Fruit fly (Drosophila melanogaster) whole organism, wandering third instar larva: Measurements from ENCODE around the gene ninaA.

Source experiments
- CG32264 ChIP-seq: fragments of 200-800 bp; sonication (Bioruptor generic); optimal IDR thresholded peaks from 2 replicates; lab custom pipeline; 2016; ENCODE audit warnings: missing biosample characterization, missing genetic modification characterization
- CG9705 ChIP-seq: fragments of 200-800 bp; sonication (Bioruptor generic); optimal IDR thresholded peaks from 2 replicates; lab custom pipeline; 2018; ENCODE audit warnings: missing biosample characterization, mild to moderate bottlenecking, missing genetic modification characterization
- CrebA ChIP-seq: fragments of 200-800 bp; sonication (Bioruptor generic); optimal IDR thresholded peaks from 2 replicates; lab custom pipeline; 2016; ENCODE audit warnings: missing biosample characterization, mild to moderate bottlenecking, missing genetic modification characterization, borderline replicate concordance
- Dfd ChIP-seq: fragments of >200 bp; optimal IDR thresholded peaks from 2 replicates; lab custom pipeline; 2017; ENCODE audit warnings: missing biosample characterization, missing genetic modification characterization
- Dif ChIP-seq: fragments of 200-275, 200-300 bp; sonication (Bioruptor generic); optimal IDR thresholded peaks from 2 replicates; lab custom pipeline; 2018; ENCODE audit warnings: missing biosample characterization, missing genetic modification characterization; ENCODE audit not compliant: partially characterized antibody
- GATAd ChIP-seq: sonication (Bioruptor generic); optimal IDR thresholded peaks from 2 replicates; lab custom pipeline; 2016; ENCODE audit warnings: missing biosample characterization, missing genetic modification characterization
- HLH106 ChIP-seq: fragments of 200-800 bp; optimal IDR thresholded peaks from 3 replicates; lab custom pipeline; 2019; ENCODE audit warnings: missing biosample characterization, mild to moderate bottlenecking, missing genetic modification characterization, moderate library complexity
- Hnf4 ChIP-seq: fragments of 200-800 bp; sonication (Bioruptor generic); optimal IDR thresholded peaks from 2 replicates; lab custom pipeline; 2016; ENCODE audit warnings: missing biosample characterization, mild to moderate bottlenecking, missing genetic modification characterization
- Hr78 ChIP-seq: fragments of >200 bp; optimal IDR thresholded peaks from 2 replicates; lab custom pipeline; 2017; ENCODE audit warnings: missing biosample characterization, missing genetic modification characterization
- Jra ChIP-seq: sonication (Bioruptor generic); optimal IDR thresholded peaks from 2 replicates; lab custom pipeline; 2016; ENCODE audit warnings: missing biosample characterization, missing genetic modification characterization
- Mio ChIP-seq: sonication (Bioruptor generic); optimal IDR thresholded peaks from 2 replicates; lab custom pipeline; 2016; ENCODE audit warnings: missing biosample characterization, missing genetic modification characterization
- Myc ChIP-seq: fragments of >200 bp; optimal IDR thresholded peaks from 2 replicates; lab custom pipeline; 2017
- N ChIP-seq: fragments of >200 bp; optimal IDR thresholded peaks from 2 replicates; lab custom pipeline; 2018; ENCODE audit warnings: missing biosample characterization, missing external identifiers, missing genetic modification characterization
- OdsH ChIP-seq: fragments of 200-800 bp; sonication (Bioruptor generic); optimal IDR thresholded peaks from 2 replicates; lab custom pipeline; 2016; ENCODE audit warnings: missing biosample characterization, mild to moderate bottlenecking, missing genetic modification characterization
- Rel ChIP-seq, 2 experiments: fragments of 200-800 bp; sonication (Bioruptor generic) in 1 of 2; optimal IDR thresholded peaks; 2 replicates in 1 of 2; 3 replicates in 1 of 2; lab custom pipeline; 2016 to 2019; ENCODE audit warnings: mild to moderate bottlenecking in 2 of 2, missing biosample characterization in 2 of 2, missing genetic modification characterization in 2 of 2, moderate library complexity in 1 of 2
- Vsx2 ChIP-seq: fragments of 200-300, 225-300 bp; sonication (Bioruptor generic); optimal IDR thresholded peaks from 2 replicates; lab custom pipeline; 2018; ENCODE audit warnings: missing biosample characterization, missing genetic modification characterization; ENCODE audit not compliant: partially characterized antibody
- br ChIP-seq: fragments of 200-800 bp; sonication (Bioruptor generic); optimal IDR thresholded peaks from 2 replicates; lab custom pipeline; 2016; ENCODE audit warnings: missing biosample characterization, missing genetic modification characterization
- brk ChIP-seq: fragments of 200-800 bp; sonication (Bioruptor generic); optimal IDR thresholded peaks from 2 replicates; lab custom pipeline; 2016; ENCODE audit warnings: missing biosample characterization, mild to moderate bottlenecking, missing genetic modification characterization
- dl ChIP-seq, 2 experiments: fragments of 175-275, 200-275 bp in 1 of 2; fragments of 200-275 bp in 1 of 2; sonication (Bioruptor generic); optimal IDR thresholded peaks; lab custom pipeline; 2018; ENCODE audit warnings: mild to moderate bottlenecking in 2 of 2, missing biosample characterization in 2 of 2, missing genetic modification characterization in 2 of 2, moderate library complexity in 2 of 2; ENCODE audit not compliant: partially characterized antibody in 2 of 2, insufficient read depth in 1 of 2
- dmrt93B ChIP-seq: fragments of 200-800 bp; sonication (Bioruptor generic); optimal IDR thresholded peaks from 2 replicates; lab custom pipeline; 2018; ENCODE audit warnings: missing biosample characterization, mild to moderate bottlenecking, missing genetic modification characterization
- ey ChIP-seq: fragments of 200-800 bp; sonication (Bioruptor generic); optimal IDR thresholded peaks from 2 replicates; lab custom pipeline; 2016; ENCODE audit warnings: missing biosample characterization, missing genetic modification characterization
- foxo ChIP-seq, 2 experiments: fragments of 200-800 bp; sonication (Bioruptor generic); optimal IDR thresholded peaks; 2 replicates in 1 of 2; 3 replicates in 1 of 2; lab custom pipeline; 2016 to 2017; ENCODE audit warnings: missing biosample characterization in 2 of 2, missing genetic modification characterization in 2 of 2
- fru ChIP-seq: fragments of 200-800 bp; sonication (Bioruptor generic); optimal IDR thresholded peaks from 3 replicates; lab custom pipeline; 2016; ENCODE audit warnings: missing biosample characterization, mild to moderate bottlenecking, missing genetic modification characterization
- h ChIP-seq: fragments of 200-800 bp; sonication (Bioruptor generic); optimal IDR thresholded peaks from 3 replicates; lab custom pipeline; 2016; ENCODE audit warnings: missing biosample characterization, mild to moderate bottlenecking, missing genetic modification characterization
- lola ChIP-seq: fragments of >200 bp; optimal IDR thresholded peaks from 2 replicates; lab custom pipeline; 2017; ENCODE audit warnings: missing biosample characterization, missing genetic modification characterization
- pan ChIP-seq: fragments of >200 bp; optimal IDR thresholded peaks from 2 replicates; lab custom pipeline; 2017
- psq ChIP-seq: fragments of 200-800 bp; sonication (Bioruptor generic); optimal IDR thresholded peaks from 3 replicates; lab custom pipeline; 2017; ENCODE audit warnings: missing biosample characterization, mild to moderate bottlenecking, missing genetic modification characterization, moderate library complexity
- rgr ChIP-seq: fragments of 200-800 bp; sonication (Bioruptor generic); optimal IDR thresholded peaks from 3 replicates; lab custom pipeline; 2016; ENCODE audit warnings: missing biosample characterization, mild to moderate bottlenecking, missing genetic modification characterization
- sage ChIP-seq: fragments of 200-800 bp; sonication (Bioruptor generic); optimal IDR thresholded peaks from 2 replicates; lab custom pipeline; 2016; ENCODE audit warnings: missing biosample characterization, mild to moderate bottlenecking, missing genetic modification characterization
- tai ChIP-seq: sonication (Bioruptor generic); optimal IDR thresholded peaks from 2 replicates; lab custom pipeline; 2016; ENCODE audit warnings: missing biosample characterization, missing genetic modification characterization
- usp ChIP-seq: fragments of >200 bp; optimal IDR thresholded peaks from 2 replicates; lab custom pipeline; 2017; ENCODE audit warnings: missing biosample characterization, missing genetic modification characterization
- woc ChIP-seq: sonication (Bioruptor generic); optimal IDR thresholded peaks from 2 replicates; lab custom pipeline; 2016; ENCODE audit warnings: missing biosample characterization, mild to moderate bottlenecking, missing genetic modification characterization

The ninaA gene

DNA sequence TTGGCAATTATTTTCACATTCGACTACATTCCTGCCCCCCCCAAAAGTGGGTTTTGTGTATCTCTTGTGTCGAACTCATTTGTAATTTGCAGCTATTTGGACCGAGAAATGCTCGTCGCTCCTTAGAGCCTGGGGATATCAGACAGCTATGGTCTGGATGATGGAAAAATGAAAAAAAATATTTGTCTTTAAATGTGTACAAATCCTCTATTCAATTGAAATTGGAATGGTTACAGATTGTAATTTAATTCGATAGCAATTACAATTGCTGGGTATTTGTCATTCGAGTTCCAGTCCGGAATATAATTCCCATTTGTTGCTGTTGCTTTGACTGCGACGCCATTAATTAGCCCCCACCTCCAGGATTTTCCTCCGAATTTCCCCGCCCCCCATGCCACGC lies 12.7 kb downstream of the ninaA start:
- TF ChIP-seq ey = no peak
- no peak for TF ChIP-seq Rel (GFP tag; optimal IDR thresholded peaks at IDR 0.05; lab: Kevin White, UChicago)
- TF ChIP-seq Rel (tag; optimal IDR thresholded peaks at IDR 0.05; lab: Kevin White, UChicago) = no peak
- TF ChIP-seq brk = no peak
- TF ChIP-seq woc (GFP tag; lab: Kevin White, UChicago) = no peak
- TF ChIP-seq GATAd (GFP tag; lab: Kevin White, UChicago) = no peak
- TF ChIP-seq rgr (GFP tag; lab: Kevin White, UChicago) = no peak
- TF ChIP-seq pan (lab: Kevin White, UChicago) = no peak
- TF ChIP-seq usp (GFP tag; lab: Kevin White, UChicago) = no peak
- no peak for TF ChIP-seq tai (GFP tag; lab: Kevin White, UChicago)
- TF ChIP-seq Jra (GFP tag; lab: Kevin White, UChicago) = no peak
- no peak for TF ChIP-seq lola
- TF ChIP-seq CG32264 (GFP tag; lab: Kevin White, UChicago) = no peak

DNA sequence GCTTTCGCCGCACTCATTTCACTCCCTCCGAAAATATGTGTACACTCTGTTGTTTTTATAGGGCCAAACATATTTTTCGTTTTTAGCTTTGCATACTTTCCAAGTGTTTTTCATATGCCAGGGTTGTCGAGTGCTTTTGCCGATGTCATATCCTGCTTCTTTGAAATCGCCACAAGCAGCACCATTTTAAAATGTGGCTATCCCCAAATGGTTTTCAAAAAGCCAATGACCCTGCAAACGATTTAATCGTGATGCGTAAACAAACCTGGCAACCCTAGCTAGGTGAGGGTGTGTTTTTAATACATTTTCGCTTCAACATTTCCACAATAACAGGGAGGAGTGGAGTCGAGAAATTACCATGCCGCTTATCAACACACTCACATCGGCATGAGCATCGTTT lies 15.4 kb downstream of the ninaA start:
- peak; percentile 2 for TF ChIP-seq HLH106
- TF ChIP-seq foxo (GFP tag; optimal IDR thresholded peaks at IDR 0.05; lab: Kevin White, UChicago) = peak in 1 of 2 experiments; percentile 11
- TF ChIP-seq ey = no peak
- TF ChIP-seq fru (GFP tag; lab: Kevin White, UChicago) = peak; percentile 2
- TF ChIP-seq rgr (GFP tag; lab: Kevin White, UChicago) = no peak
- TF ChIP-seq Hr78 (GFP tag; lab: Kevin White, UChicago) = no peak

DNA sequence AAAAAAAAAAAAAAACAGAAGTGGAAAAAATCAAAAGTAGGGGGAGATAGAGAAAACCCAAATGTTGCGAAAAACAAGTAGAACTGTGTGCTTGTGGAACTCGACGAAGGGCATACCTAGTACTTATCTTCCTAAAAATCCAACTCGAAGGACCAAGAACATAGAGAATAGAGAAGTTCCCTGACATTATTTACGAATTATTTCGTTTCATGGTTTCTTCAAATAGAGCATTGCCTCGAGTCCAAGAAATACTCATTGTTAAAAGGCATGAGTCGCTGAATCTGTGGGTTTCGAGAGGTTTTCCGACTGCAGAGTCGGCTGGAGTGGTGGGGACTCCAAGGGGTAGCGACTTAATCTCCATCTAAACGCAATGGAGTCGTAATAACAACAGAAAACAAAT lies 16.1 kb downstream of the ninaA start:
- TF ChIP-seq OdsH (GFP tag; lab: Kevin White, UChicago) (no peak), N (no peak), Myc (lab: Kevin White, UChicago) (no peak), Dfd (GFP tag; lab: Kevin White, UChicago) (no peak), h (GFP tag; lab: Kevin White, UChicago) (no peak), tai (GFP tag; lab: Kevin White, UChicago) (no peak), rgr (GFP tag; lab: Kevin White, UChicago) (no peak), Vsx2 (GFP tag; lab: Kevin White, UChicago) (no peak), Hnf4 (no peak), woc (GFP tag; lab: Kevin White, UChicago) (no peak), Dif (GFP tag; lab: Kevin White, UChicago) (no peak), br (no peak), ey (no peak), CG32264 (GFP tag; lab: Kevin White, UChicago) (no peak), sage (no peak), foxo (GFP tag; optimal IDR thresholded peaks at IDR 0.05; lab: Kevin White, UChicago) (no peak), psq (GFP tag; lab: Kevin White, UChicago) (no peak)
- TF ChIP-seq, all 38 proteins: peak for 0

DNA sequence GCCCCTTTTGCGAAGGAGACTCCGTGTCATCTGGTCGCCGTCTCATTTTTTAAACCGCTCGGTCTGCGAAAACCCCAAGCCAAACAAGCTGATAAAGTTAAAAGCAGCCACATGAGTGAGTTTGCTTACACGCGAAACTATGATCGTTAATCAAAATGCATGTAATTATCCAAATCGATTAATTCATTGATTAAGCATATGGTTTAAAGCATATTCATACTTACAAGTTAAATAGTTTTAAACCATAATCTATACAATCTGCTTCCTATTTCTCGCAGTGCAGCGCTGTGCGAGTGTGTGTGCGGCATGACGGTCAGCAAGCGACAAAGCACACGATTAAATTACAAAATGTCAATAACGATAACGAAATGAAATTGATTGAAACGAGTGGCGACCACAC lies 18.3 kb downstream of the ninaA start:
- TF ChIP-seq tai (GFP tag; lab: Kevin White, UChicago) = no peak
- no peak for TF ChIP-seq HLH106
- TF ChIP-seq fru (GFP tag; lab: Kevin White, UChicago) = peak; percentile 18
- TF ChIP-seq CrebA (GFP tag; lab: Kevin White, UChicago) = no peak
- peak; percentile 25 for TF ChIP-seq br
- TF ChIP-seq dmrt93B = no peak
- no peak for TF ChIP-seq rgr (GFP tag; lab: Kevin White, UChicago)
- TF ChIP-seq, all 38 proteins: peak for 2

DNA sequence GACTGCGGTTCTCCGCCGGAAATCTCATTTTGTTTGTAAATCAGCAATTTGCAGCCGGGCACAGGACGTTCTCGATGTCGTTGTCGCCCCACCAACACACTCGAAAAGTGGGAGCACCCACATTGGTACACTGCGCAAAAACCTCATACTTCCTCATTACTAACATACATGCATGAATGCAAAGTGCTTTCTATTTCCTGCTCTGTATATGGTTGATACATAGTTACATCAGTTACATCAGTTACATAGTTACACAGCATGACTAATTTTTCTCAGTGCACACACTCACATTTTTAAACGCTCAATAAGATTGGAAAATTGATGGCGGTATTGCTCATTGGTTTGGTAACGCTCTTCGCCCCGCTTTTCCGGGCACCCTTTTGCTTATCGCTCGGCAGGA lies 20.0 kb downstream of the ninaA start:
- TF ChIP-seq dl (GFP tag; optimal IDR thresholded peaks at IDR 0.05; lab: Kevin White, UChicago; ENCODE audit: insufficient read depth in 1 of 2, partially characterized antibody in 2 of 2) (no peak), CG9705 (GFP tag; lab: Kevin White, UChicago) (no peak), Mio (GFP tag; lab: Kevin White, UChicago) (no peak), Myc (lab: Kevin White, UChicago) (no peak), br (no peak), HLH106 (no peak), tai (GFP tag; lab: Kevin White, UChicago) (no peak), pan (lab: Kevin White, UChicago) (no peak), brk (no peak), h (GFP tag; lab: Kevin White, UChicago) (no peak), N (no peak), psq (GFP tag; lab: Kevin White, UChicago) (no peak), CG32264 (GFP tag; lab: Kevin White, UChicago) (no peak), foxo (GFP tag; optimal IDR thresholded peaks at IDR 0.05; lab: Kevin White, UChicago) (no peak), GATAd (GFP tag; lab: Kevin White, UChicago) (no peak), Hr78 (GFP tag; lab: Kevin White, UChicago) (no peak), lola (no peak), Hnf4 (no peak)
